Worm (Caenorhabditis elegans) whole organism, L1 larva: ENCODE results near the gene sdz-33.

ENCODE experiments used
- Y116A8C.19 ChIP-seq: sonication (generic microtip); optimal IDR thresholded peaks from 2 replicates; lab custom pipeline; 2016; ENCODE audit warnings: missing compliant biosample characterization, missing genetic modification characterization, borderline replicate concordance
- ama-1 ChIP-seq: fragments of 150-350 bp; optimal IDR thresholded peaks from 2 replicates; lab custom pipeline; 2014
- ets-5 ChIP-seq: fragments of 200-800 bp; sonication (Bioruptor generic); IDR thresholded peaks from 2 replicates; pipeline ENCODE4 v1.3.6; 2022; ENCODE audit warnings: missing genetic modification characterization, missing compliant biosample characterization
- nhr-19 ChIP-seq: fragments of 200-800 bp; sonication (Bioruptor generic); conservative IDR thresholded peaks from 2 replicates; pipeline ENCODE4 v1.3.6; 2022; ENCODE audit warnings: missing genetic modification characterization, missing compliant biosample characterization
- nhr-77 ChIP-seq: fragments of 150-350 bp; optimal IDR thresholded peaks from 2 replicates; lab custom pipeline; 2014; ENCODE audit warnings: missing biosample characterization, missing genetic modification characterization
- nhr-90 ChIP-seq: sonication (generic microtip); optimal IDR thresholded peaks from 2 replicates; lab custom pipeline; 2016; ENCODE audit warnings: mild to moderate bottlenecking, missing genetic modification characterization, missing compliant biosample characterization; ENCODE audit not compliant: poor library complexity
- pag-3 ChIP-seq: sonication (generic microtip); optimal IDR thresholded peaks from 2 replicates; lab custom pipeline; 2017; ENCODE audit warnings: missing genetic modification characterization, mild to moderate bottlenecking, missing compliant biosample characterization, antibody characterized with exemption, borderline replicate concordance; ENCODE audit not compliant: insufficient read depth
- snpc-4 ChIP-seq: fragments of 150-350 bp; optimal IDR thresholded peaks from 2 replicates; lab custom pipeline; 2014; ENCODE audit warnings: missing biosample characterization, missing genetic modification characterization
- unc-130 ChIP-seq: fragments of 150-350 bp; optimal IDR thresholded peaks from 2 replicates; lab custom pipeline; 2017; ENCODE audit warnings: missing biosample characterization, missing genetic modification characterization, inconsistent platforms
- unc-62 ChIP-seq: fragments of 150-350 bp; optimal IDR thresholded peaks from 2 replicates; lab custom pipeline; 2014; ENCODE audit warnings: missing biosample characterization, missing genetic modification reagents, missing genetic modification characterization
- zip-4 ChIP-seq: fragments of 200-800 bp; sonication (Bioruptor generic); optimal IDR thresholded peaks from 2 replicates; lab custom pipeline; 2018; ENCODE audit warnings: mild to moderate bottlenecking, missing genetic modification characterization, moderate library complexity, missing compliant biosample characterization

- TF ChIP-seq snpc-4 (no peak), unc-62 (GFP tag; lab: Kevin White, UChicago) (no peak), nhr-77 (tag; lab: Kevin White, UChicago) (no peak), pag-3 (no peak), ets-5 (GFP tag; lab: Robert Waterston, UW) (no peak), Y116A8C.19 (tag; lab: Kevin White, UChicago) (no peak), nhr-90 (tag; lab: Kevin White, UChicago) (no peak), zip-4 (GFP tag; lab: Kevin White, UChicago) (no peak), nhr-19 (GFP tag; lab: Robert Waterston, UW) (no peak), unc-130 (tag; lab: Kevin White, UChicago) (no peak), ama-1 (lab: Kevin White, UChicago) (no peak)
Measured at ce11 chrIII:11898169-11898568, 9.1 kb upstream of the sdz-33 start, which contains the start of gene tsen-2.
